Fruit fly (Drosophila melanogaster) whole organism, embryonic: ENCODE data around the gene His3.3B.

Experiments used
- Aef1 ChIP-seq: fragments of 200-800 bp; sonication (Bioruptor generic); IDR thresholded peaks from 3 replicates; pipeline ENCODE4 v1.3.6; 2022; ENCODE audit warnings: missing biosample characterization, missing genetic modification characterization
- BEAF-32 ChIP-seq: fragments of 200-800 bp; sonication (Bioruptor generic); optimal IDR thresholded peaks from 3 replicates; lab custom pipeline; 2017; ENCODE audit warnings: missing biosample characterization, missing genetic modification characterization, mild to moderate bottlenecking, moderate library complexity, missing genetic modification reagents
- C15 ChIP-seq: fragments of 200-800 bp; sonication (Bioruptor generic); IDR thresholded peaks from 3 replicates; pipeline ENCODE4 v1.3.6; 2022; ENCODE audit warnings: missing biosample characterization, missing genetic modification characterization
- CG10366 ChIP-seq: fragments of 200-800 bp; sonication (Bioruptor generic); IDR thresholded peaks from 2 replicates; pipeline ENCODE4 v1.3.6; 2022; ENCODE audit warnings: missing biosample characterization, missing genetic modification characterization
- CG11093 ChIP-seq: fragments of 200-800 bp; sonication (Bioruptor generic); IDR thresholded peaks from 3 replicates; pipeline ENCODE4 v1.3.6; 2022; ENCODE audit warnings: missing biosample characterization, missing genetic modification characterization
- CG11398 ChIP-seq: fragments of 200-800 bp; sonication (Bioruptor generic); optimal IDR thresholded peaks from 2 replicates; lab custom pipeline; 2016; ENCODE audit warnings: missing biosample characterization, missing genetic modification characterization
- CG11723 ChIP-seq: fragments of 200-800 bp; sonication (Bioruptor generic); optimal IDR thresholded peaks from 2 replicates; lab custom pipeline; 2017; ENCODE audit warnings: missing biosample characterization, mild to moderate bottlenecking, missing genetic modification characterization
- CG12236 ChIP-seq: fragments of 200-800 bp; sonication (Bioruptor generic); optimal IDR thresholded peaks from 2 replicates; lab custom pipeline; 2016; ENCODE audit warnings: missing biosample characterization, missing genetic modification characterization
- CG1233 ChIP-seq: fragments of 200-800 bp; sonication (Bioruptor generic); optimal IDR thresholded peaks from 4 replicates; lab custom pipeline; 2018; ENCODE audit warnings: missing biosample characterization, mild to moderate bottlenecking, missing genetic modification characterization
- CG15011 ChIP-seq: fragments of 200-800 bp; sonication (Bioruptor generic); optimal IDR thresholded peaks from 3 replicates; lab custom pipeline; 2018; ENCODE audit warnings: missing biosample characterization, mild to moderate bottlenecking, missing genetic modification characterization
- CG16815 ChIP-seq: fragments of 200-800 bp; sonication (Bioruptor generic); optimal IDR thresholded peaks from 3 replicates; lab custom pipeline; 2017; ENCODE audit warnings: missing biosample characterization, mild to moderate bottlenecking, missing genetic modification characterization
- CG1792 ChIP-seq: fragments of 200-800 bp; sonication (Bioruptor generic); optimal IDR thresholded peaks from 2 replicates; lab custom pipeline; 2016; ENCODE audit warnings: missing biosample characterization, missing genetic modification characterization
- CG31224 ChIP-seq: fragments of 200-800 bp; sonication (Bioruptor generic); IDR thresholded peaks from 2 replicates; pipeline ENCODE4 v1.3.6; 2022; ENCODE audit warnings: missing biosample characterization, missing genetic modification characterization
- CG32532 ChIP-seq: fragments of 200-800 bp; sonication (Bioruptor generic); IDR thresholded peaks from 2 replicates; pipeline ENCODE4 v1.3.6; 2022; ENCODE audit warnings: missing biosample characterization, missing genetic modification characterization
- CG32767 ChIP-seq: fragments of 200-800 bp; sonication (Bioruptor generic); IDR thresholded peaks from 2 replicates; pipeline ENCODE4 v1.3.6; 2022; ENCODE audit warnings: missing biosample characterization, missing genetic modification characterization
- CG4282 ChIP-seq: fragments of 200-800 bp; sonication (Bioruptor generic); optimal IDR thresholded peaks from 2 replicates; lab custom pipeline; 2016; ENCODE audit warnings: missing biosample characterization, missing genetic modification characterization
- CG4617 ChIP-seq: fragments of 200-800 bp; sonication (Bioruptor generic); optimal IDR thresholded peaks from 3 replicates; lab custom pipeline; 2016; ENCODE audit warnings: missing biosample characterization, missing genetic modification characterization, borderline replicate concordance
- CG6272 ChIP-seq: fragments of 200-800 bp; sonication (Bioruptor generic); IDR thresholded peaks from 2 replicates; pipeline ENCODE4 v1.3.6; 2022; ENCODE audit warnings: missing biosample characterization, missing genetic modification characterization
- CG6683 ChIP-seq: fragments of 200-800 bp; sonication (Bioruptor generic); optimal IDR thresholded peaks from 2 replicates; lab custom pipeline; 2017; ENCODE audit warnings: missing biosample characterization, mild to moderate bottlenecking, missing genetic modification characterization, missing genetic modification reagents
- CG7372 ChIP-seq: fragments of 200-800 bp; sonication (Bioruptor generic); IDR thresholded peaks from 2 replicates; pipeline ENCODE4 v1.3.6; 2022; ENCODE audit warnings: missing biosample characterization, missing genetic modification characterization
- CHES-1-like ChIP-seq: fragments of 200-800 bp; sonication (Bioruptor generic); optimal IDR thresholded peaks from 2 replicates; lab custom pipeline; 2016; ENCODE audit warnings: missing biosample characterization, missing genetic modification characterization
- Dll ChIP-seq: fragments of 200-800 bp; sonication (Bioruptor generic); IDR thresholded peaks from 4 replicates; pipeline ENCODE4 v1.3.6; 2022; ENCODE audit warnings: missing biosample characterization, missing genetic modification characterization; ENCODE audit not compliant: partially characterized antibody
- Ets97D ChIP-seq: fragments of 200-800 bp; sonication (Bioruptor generic); optimal IDR thresholded peaks from 3 replicates; lab custom pipeline; 2016; ENCODE audit warnings: missing biosample characterization, missing genetic modification characterization
- MBD-R2 ChIP-seq: fragments of 200-800 bp; sonication (Bioruptor generic); IDR thresholded peaks from 2 replicates; pipeline ENCODE4 v1.3.6; 2022; ENCODE audit warnings: missing biosample characterization, missing genetic modification characterization
- NFAT ChIP-seq: fragments of 200-800 bp; sonication (Bioruptor generic); IDR thresholded peaks from 2 replicates; pipeline ENCODE4 v1.3.6; 2022; ENCODE audit warnings: missing biosample characterization, missing genetic modification characterization
- NK7.1 ChIP-seq: fragments of 200-800 bp; sonication (Bioruptor generic); optimal IDR thresholded peaks from 3 replicates; lab custom pipeline; 2016; ENCODE audit warnings: missing biosample characterization, missing genetic modification characterization
- Optix ChIP-seq: fragments of 200-800 bp; sonication (Bioruptor generic); IDR thresholded peaks from 3 replicates; pipeline ENCODE4 v1.3.6; 2022; ENCODE audit warnings: missing biosample characterization, missing genetic modification characterization
- Rx ChIP-seq: fragments of 200-800 bp; sonication (Bioruptor generic); IDR thresholded peaks from 2 replicates; pipeline ENCODE4 v1.3.6; 2022; ENCODE audit warnings: missing biosample characterization, missing genetic modification characterization
- Sox102F ChIP-seq: fragments of 200-800 bp; sonication (Bioruptor generic); optimal IDR thresholded peaks from 2 replicates; lab custom pipeline; 2018; ENCODE audit warnings: missing biosample characterization, mild to moderate bottlenecking, missing genetic modification characterization, moderate library complexity
- abd-A ChIP-seq: fragments of 200-800 bp; sonication (Bioruptor generic); optimal IDR thresholded peaks from 3 replicates; lab custom pipeline; 2019; ENCODE audit warnings: missing biosample characterization, mild to moderate bottlenecking, missing genetic modification characterization, moderate library complexity
- ac ChIP-seq: fragments of 200-800 bp; sonication (Bioruptor generic); optimal IDR thresholded peaks from 3 replicates; lab custom pipeline; 2017; ENCODE audit warnings: missing biosample characterization, mild to moderate bottlenecking, missing genetic modification characterization
- bbx ChIP-seq: fragments of 200-800 bp; sonication (Bioruptor generic); IDR thresholded peaks from 2 replicates; pipeline ENCODE4 v1.3.6; 2022; ENCODE audit warnings: missing biosample characterization, missing genetic modification characterization; ENCODE audit not compliant: partially characterized antibody
- br ChIP-seq: fragments of >200 bp; optimal IDR thresholded peaks from 2 replicates; lab custom pipeline; 2017
- crp ChIP-seq, 2 experiments: fragments of 200-800 bp; sonication (Bioruptor generic); optimal IDR thresholded peaks; 2 replicates in 1 of 2; 3 replicates in 1 of 2; lab custom pipeline; 2017; ENCODE audit warnings: missing biosample characterization in 2 of 2, missing genetic modification characterization in 2 of 2, mild to moderate bottlenecking in 1 of 2, moderate library complexity in 1 of 2
- dimm ChIP-seq: fragments of 200-800 bp; sonication (Bioruptor generic); IDR thresholded peaks from 2 replicates; pipeline ENCODE4 v1.3.6; 2022; ENCODE audit warnings: missing biosample characterization, missing genetic modification characterization
- fd64A ChIP-seq: fragments of 200-800 bp; sonication (Bioruptor generic); optimal IDR thresholded peaks from 3 replicates; lab custom pipeline; 2018; ENCODE audit warnings: missing biosample characterization, mild to moderate bottlenecking, missing genetic modification characterization
- gcm2 ChIP-seq: fragments of 200-800 bp; sonication (Bioruptor generic); optimal IDR thresholded peaks from 2 replicates; lab custom pipeline; 2016; ENCODE audit warnings: missing biosample characterization, missing genetic modification characterization
- gsb-n ChIP-seq: fragments of 200-800 bp; sonication (Bioruptor generic); optimal IDR thresholded peaks from 3 replicates; lab custom pipeline; 2018; ENCODE audit warnings: missing biosample characterization, mild to moderate bottlenecking, missing genetic modification characterization
- hb ChIP-seq: fragments of 200-800 bp; sonication (Bioruptor generic); IDR thresholded peaks from 3 replicates; pipeline ENCODE4 v1.3.6; 2022; ENCODE audit warnings: missing biosample characterization, missing genetic modification characterization; ENCODE audit not compliant: partially characterized antibody
- jigr1 ChIP-seq: fragments of 200-800 bp; sonication (Bioruptor generic); IDR thresholded peaks from 3 replicates; pipeline ENCODE4 v1.3.6; 2022; ENCODE audit warnings: missing biosample characterization, missing genetic modification characterization
- nom ChIP-seq: fragments of 200-800 bp; sonication (Bioruptor generic); optimal IDR thresholded peaks from 2 replicates; lab custom pipeline; 2017; ENCODE audit warnings: missing biosample characterization, missing genetic modification characterization, mild to moderate bottlenecking, moderate library complexity, missing genetic modification reagents
- pb ChIP-seq: fragments of 200-800 bp; sonication (Bioruptor generic); optimal IDR thresholded peaks from 3 replicates; lab custom pipeline; 2016; ENCODE audit warnings: missing biosample characterization, missing genetic modification characterization
- pzg ChIP-seq: fragments of 200-800 bp; sonication (Bioruptor generic); optimal IDR thresholded peaks from 3 replicates; lab custom pipeline; 2018; ENCODE audit warnings: missing biosample characterization, mild to moderate bottlenecking, missing genetic modification characterization, moderate library complexity
- sens ChIP-seq: fragments of 200-800 bp; sonication (Bioruptor generic); peaks from one replicate; lab custom pipeline; 2016; ENCODE audit warnings: missing biosample characterization, missing genetic modification characterization
- sisA ChIP-seq: fragments of 200-800 bp; sonication (Bioruptor generic); IDR thresholded peaks from 2 replicates; pipeline ENCODE4 v1.3.6; 2022; ENCODE audit warnings: missing biosample characterization, missing genetic modification characterization
- sna ChIP-seq: fragments of 200-800 bp; sonication (Bioruptor generic); IDR thresholded peaks from 2 replicates; pipeline ENCODE4 v1.3.6; 2022; ENCODE audit warnings: missing biosample characterization, missing genetic modification characterization; ENCODE audit not compliant: partially characterized antibody
- ssp ChIP-seq: fragments of 200-800 bp; sonication (Bioruptor generic); IDR thresholded peaks from 2 replicates; pipeline ENCODE4 v1.3.6; 2022; ENCODE audit warnings: missing biosample characterization, missing genetic modification characterization
- tna ChIP-seq: fragments of 200-800 bp; sonication (Bioruptor generic); IDR thresholded peaks from 2 replicates; pipeline ENCODE4 v1.3.6; 2022; ENCODE audit warnings: missing biosample characterization, missing genetic modification characterization; ENCODE audit not compliant: partially characterized antibody
- toy ChIP-seq: fragments of 200-800 bp; sonication (Bioruptor generic); IDR thresholded peaks from 2 replicates; pipeline ENCODE4 v1.3.6; 2022; ENCODE audit warnings: missing biosample characterization, missing genetic modification characterization
- trem ChIP-seq: fragments of 200-800 bp; optimal IDR thresholded peaks from 3 replicates; lab custom pipeline; 2019; ENCODE audit warnings: missing biosample characterization, mild to moderate bottlenecking, missing genetic modification characterization, moderate library complexity
- trh ChIP-seq: fragments of 200-800 bp; sonication (Bioruptor generic); optimal IDR thresholded peaks from 2 replicates; lab custom pipeline; 2016; ENCODE audit warnings: missing biosample characterization, missing genetic modification characterization
- unc-4 ChIP-seq: fragments of 200-800 bp; sonication (Bioruptor generic); IDR thresholded peaks from 2 replicates; pipeline ENCODE4 v1.3.6; 2022; ENCODE audit warnings: missing biosample characterization, missing genetic modification characterization; ENCODE audit not compliant: partially characterized antibody

His3.3B gene

DNA sequence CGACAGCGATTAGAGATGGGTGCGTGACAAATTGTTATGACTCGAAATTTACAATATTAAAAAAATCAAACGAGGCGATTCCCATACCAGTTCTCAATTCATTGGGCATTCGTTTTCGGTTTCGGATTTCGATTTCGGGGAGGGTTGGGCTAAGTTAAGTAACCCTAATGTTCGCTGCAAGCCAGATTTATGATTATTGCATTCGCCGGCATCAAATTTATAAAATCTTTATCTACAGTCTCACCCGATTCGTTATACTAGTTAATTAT lies 28.5 kb downstream of the His3.3B start (continued):
- TF ChIP-seq Ets97D (GFP tag; lab: Kevin White, UChicago) (no peak), gsb-n (tag; lab: Kevin White, UChicago) (peak; percentile 84), br (lab: Kevin White, UChicago) (no peak), CG16815 (GFP tag; lab: Kevin White, UChicago) (no peak), ssp (GFP tag; lab: Robert Waterston, UW) (no peak), Aef1 (GFP tag; lab: Robert Waterston, UW) (no peak), CG11723 (GFP tag; lab: Kevin White, UChicago) (no peak), NFAT (no peak), tna (GFP tag; lab: Robert Waterston, UW) (no peak), Optix (no peak), CG11398 (GFP tag; lab: Kevin White, UChicago) (no peak), C15 (GFP tag; lab: Robert Waterston, UW) (no peak), BEAF-32 (peak; percentile 47), sens (GFP tag; lab: Kevin White, UChicago) (peak; percentile 52), fd64A (GFP tag; lab: Kevin White, UChicago) (no peak), Dll (GFP tag; lab: Robert Waterston, UW) (peak; percentile 48; the same call in 2 of the 4 replicates), CG15011 (GFP tag; lab: Kevin White, UChicago) (no peak), CG1233 (GFP tag; lab: Kevin White, UChicago) (no peak), CG12236 (no peak), CG32532 (GFP tag; lab: Robert Waterston, UW) (no peak), CG10366 (GFP tag; lab: Robert Waterston, UW) (no peak), NK7.1 (GFP tag; lab: Kevin White, UChicago) (no peak), abd-A (tag; lab: Kevin White, UChicago) (peak; percentile 54), jigr1 (GFP tag; lab: Robert Waterston, UW) (no peak), CG11093 (GFP tag; lab: Robert Waterston, UW) (no peak), CG4282 (no peak), toy (GFP tag; lab: Robert Waterston, UW) (no peak), CG1792 (GFP tag; lab: Kevin White, UChicago) (no peak), dimm (GFP tag; lab: Robert Waterston, UW) (no peak), nom (GFP tag; lab: Kevin White, UChicago) (no peak), ac (no peak), Sox102F (GFP tag; lab: Kevin White, UChicago) (no peak), crp (GFP tag; optimal IDR thresholded peaks at IDR 0.05; lab: Kevin White, UChicago) (no peak)

DNA sequence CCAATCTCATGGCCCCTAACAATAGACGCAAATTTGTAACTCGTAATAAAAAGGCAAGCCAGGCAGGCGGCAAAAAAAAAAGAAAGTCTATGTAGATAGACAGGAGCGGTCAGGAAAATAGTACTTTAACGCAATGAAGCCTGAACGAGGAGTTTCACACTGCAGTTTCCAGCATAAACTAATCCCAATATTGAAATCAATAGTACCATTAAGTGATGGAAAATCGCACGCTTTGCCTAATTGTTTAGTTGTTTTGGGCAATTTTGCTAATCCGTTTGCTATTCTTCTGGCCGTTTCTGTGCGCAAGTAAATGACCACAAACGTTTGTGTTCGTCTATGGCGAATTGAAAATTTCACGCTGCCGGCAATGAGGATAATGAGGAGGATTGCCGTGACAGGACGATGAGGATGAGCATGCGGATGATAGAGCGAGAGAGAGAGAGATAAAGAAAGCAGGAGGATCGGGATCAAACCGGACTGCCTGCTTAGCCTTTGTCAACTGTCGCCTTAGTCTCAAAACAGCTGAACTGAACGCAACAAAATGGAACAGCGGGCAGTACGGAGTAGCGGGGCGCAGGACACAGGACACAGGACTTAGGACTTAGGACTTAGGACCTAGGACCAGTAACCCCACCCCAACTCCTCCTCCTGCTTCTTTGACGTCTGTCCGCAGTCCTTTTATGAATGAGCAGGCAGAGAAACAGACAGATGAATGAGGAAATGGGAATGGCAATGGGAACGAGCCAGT lies 29.0 kb downstream of the His3.3B start:
- TF ChIP-seq CG31224 (GFP tag; lab: Robert Waterston, UW): no peak
- TF ChIP-seq unc-4 (GFP tag; lab: Robert Waterston, UW): no peak
- no peak for TF ChIP-seq CG32767 (GFP tag; lab: Robert Waterston, UW)
- no peak for TF ChIP-seq CG7372
- no peak for TF ChIP-seq MBD-R2
- TF ChIP-seq sna (GFP tag; lab: Robert Waterston, UW): no peak
- no peak for TF ChIP-seq CG6683
- no peak for TF ChIP-seq trh (GFP tag; lab: Kevin White, UChicago)
- no peak for TF ChIP-seq Rx (GFP tag; lab: Robert Waterston, UW)
- TF ChIP-seq gcm2: no peak
- TF ChIP-seq CHES-1-like (GFP tag; lab: Kevin White, UChicago): no peak
- no peak for TF ChIP-seq CG4617 (GFP tag; lab: Kevin White, UChicago)
- no peak for TF ChIP-seq ssp (GFP tag; lab: Robert Waterston, UW)
- TF ChIP-seq pb (GFP tag; lab: Kevin White, UChicago): no peak
- no peak for TF ChIP-seq bbx (GFP tag; lab: Robert Waterston, UW)
- no peak for TF ChIP-seq hb (GFP tag; lab: Robert Waterston, UW)
- TF ChIP-seq pzg (GFP tag; lab: Kevin White, UChicago): no peak
- 0 out of 2 replicates have a peak, but pooled peaks have one; percentile 17 for TF ChIP-seq sisA
- no peak for TF ChIP-seq trem (tag; lab: Kevin White, UChicago)
- TF ChIP-seq CG6272 (GFP tag; lab: Robert Waterston, UW): no peak
